Worm (Caenorhabditis elegans) whole organism, L4 larva: ENCODE results near the gene Y53C12A.10.

Source experiments
- D1046.2 ChIP-seq: fragments of 200-800 bp; sonication (Bioruptor generic); IDR thresholded peaks from 2 replicates; pipeline ENCODE4 v1.3.6; 2022; ENCODE audit warnings: missing genetic modification characterization, missing compliant biosample characterization
- nhr-25 ChIP-seq: sonication (generic microtip); optimal IDR thresholded peaks from 2 replicates; lab custom pipeline; 2017; ENCODE audit warnings: missing genetic modification characterization, mild to moderate bottlenecking, missing compliant biosample characterization, antibody characterized with exemption, moderate library complexity, borderline replicate concordance; ENCODE audit not compliant: insufficient read depth
- nhr-77 ChIP-seq: fragments of 150-350 bp; optimal IDR thresholded peaks from 2 replicates; lab custom pipeline; 2014; ENCODE audit warnings: missing biosample characterization, missing genetic modification characterization

- TF ChIP-seq nhr-25: no peak
- no peak for TF ChIP-seq D1046.2
- TF ChIP-seq nhr-77 (tag; lab: Kevin White, UChicago): no peak
Measured at ce11 chrII:9662160-9662559, 42.5 kb downstream of the Y53C12A.10 start.
